Fruit fly (Drosophila melanogaster) whole organism: Measurements from ENCODE around the gene LManIII.

Experiments
- CG8478 ChIP-seq: fragments of >200 bp; optimal IDR thresholded peaks from 2 replicates; lab custom pipeline; 2018; ENCODE audit warnings: inconsistent platforms
- EcR ChIP-seq, 2 experiments: fragments of >200 bp; optimal IDR thresholded peaks; 2 replicates each; lab custom pipeline; 2017; ENCODE audit warnings: missing biosample characterization in 2 of 2, missing genetic modification characterization in 2 of 2, missing genetic modification reagents in 2 of 2
- pan ChIP-seq: fragments of >200 bp; optimal IDR thresholded peaks from 2 replicates; lab custom pipeline; 2017

DNA sequence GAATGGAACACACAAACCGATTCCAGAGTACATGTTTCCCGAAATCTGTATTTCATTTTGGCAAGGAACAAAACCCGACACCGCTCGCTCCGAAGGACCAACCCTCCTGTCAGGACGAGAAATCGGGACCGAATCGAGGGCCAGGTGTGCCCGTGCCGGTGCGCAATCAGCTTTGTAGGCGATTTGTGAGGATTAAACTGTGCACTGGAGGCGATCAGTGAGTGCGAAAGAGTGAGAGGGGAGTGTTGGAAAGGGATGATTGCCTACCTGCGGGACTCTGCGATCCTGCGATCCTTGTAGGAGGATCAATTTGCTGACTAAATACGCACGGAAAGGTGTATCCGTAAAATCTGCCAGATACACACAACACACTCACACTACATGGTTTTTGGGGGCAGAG is 41.3 kb upstream of the LManIII start:
- TF ChIP-seq pan, result no peak
- TF ChIP-seq CG8478 (lab: Kevin White, UChicago), result no peak
- no peak for TF ChIP-seq EcR (GFP tag; optimal IDR thresholded peaks at IDR 0.05; lab: Kevin White, UChicago)
